Worm (Caenorhabditis elegans) whole organism, L4/young adult: ENCODE results near the gene fbxa-152.

Experiments
- W03F9.2 ChIP-seq: fragments of 150-350 bp; optimal IDR thresholded peaks from 2 replicates; lab custom pipeline; 2014; ENCODE audit warnings: missing biosample characterization, missing genetic modification characterization
- dao-5 ChIP-seq: sonication (generic microtip); optimal IDR thresholded peaks from 2 replicates; lab custom pipeline; 2016; ENCODE audit warnings: missing genotype, missing genetic modification characterization, moderate library complexity, missing compliant biosample characterization
- him-1 ChIP-seq: sonication (generic microtip); optimal IDR thresholded peaks from 2 replicates; lab custom pipeline; 2016; ENCODE audit warnings: missing genotype, missing genetic modification reagents, missing genetic modification characterization, missing compliant biosample characterization

The fbxa-152 gene

ce11 chrV:15590183-15590667 is 11.9 kb downstream of the fbxa-152 start, which contains the start of gene F28F8.7:
Gene F28F8.7, minus strand, starts transcription at chrV:15590617.
- peak; percentile 92 for TF ChIP-seq him-1 (tag; lab: Kevin White, UChicago)

ce11 chrV:15578386-15578785 is 23.8 kb downstream of the fbxa-152 start, which contains the start of gene F28F8.9:
Gene F28F8.9, minus strand, starts transcription at chrV:15578673.
- TF ChIP-seq him-1 (tag; lab: Kevin White, UChicago) (no peak), W03F9.2 (tag; lab: Kevin White, UChicago) (no peak), dao-5 (no peak)

- TF ChIP-seq dao-5: no peak
- no peak for TF ChIP-seq him-1 (tag; lab: Kevin White, UChicago)
- TF ChIP-seq W03F9.2 (tag; lab: Kevin White, UChicago): no peak
These were observed 24.7 kb downstream of the fbxa-152 start, which contains the start of gene atx-3 for ce11 chrV:15577395-15577896. Gene atx-3, minus strand, starts transcription at chrV:15577445.

ce11 chrV:15575305-15575704 is 26.8 kb downstream of the fbxa-152 start, which contains the start of gene mdt-28:
Gene mdt-28, minus strand, starts transcription at chrV:15575405.
- TF ChIP-seq W03F9.2 (tag; lab: Kevin White, UChicago) (no peak), him-1 (tag; lab: Kevin White, UChicago) (no peak), dao-5 (no peak)

ce11 chrV:15572613-15573012 is 29.5 kb downstream of the fbxa-152 start, which contains the start of gene fbxa-94:
Gene fbxa-94, plus strand, starts transcription at chrV:15572913.
- no peak for TF ChIP-seq him-1 (tag; lab: Kevin White, UChicago)
- no peak for TF ChIP-seq W03F9.2 (tag; lab: Kevin White, UChicago)
- TF ChIP-seq dao-5: no peak

- TF ChIP-seq him-1 (tag; lab: Kevin White, UChicago): no peak
- TF ChIP-seq W03F9.2 (tag; lab: Kevin White, UChicago): no peak
- TF ChIP-seq dao-5: no peak
These were observed 31.1 kb downstream of the fbxa-152 start, which contains the start of gene fbxa-95 for ce11 chrV:15571006-15571526. Gene fbxa-95, plus strand, starts transcription at chrV:15571476.

- TF ChIP-seq him-1 (tag; lab: Kevin White, UChicago) (no peak), W03F9.2 (tag; lab: Kevin White, UChicago) (no peak), dao-5 (no peak)
These were observed 32.3 kb downstream of the fbxa-152 start, which contains the start of gene lsm-5 for ce11 chrV:15569702-15570430. Gene lsm-5, plus strand, starts transcription at chrV:15570380.

ce11 chrV:15568381-15568780 is 33.8 kb downstream of the fbxa-152 start:
- TF ChIP-seq W03F9.2 (tag; lab: Kevin White, UChicago) (no peak), him-1 (tag; lab: Kevin White, UChicago) (no peak), dao-5 (no peak)

- TF ChIP-seq dao-5: no peak
- no peak for TF ChIP-seq him-1 (tag; lab: Kevin White, UChicago)
These were observed 34.8 kb downstream of the fbxa-152 start, which contains the start of gene acs-2 for ce11 chrV:15567344-15567804. Gene acs-2, plus strand, starts transcription at chrV:15567394.

ce11 chrV:15566511-15567178 is 35.5 kb downstream of the fbxa-152 start:
- TF ChIP-seq dao-5: no peak
- TF ChIP-seq him-1 (tag; lab: Kevin White, UChicago): peak; percentile 22
- TF ChIP-seq W03F9.2 (tag; lab: Kevin White, UChicago): no peak

- no peak for TF ChIP-seq him-1 (tag; lab: Kevin White, UChicago)
- TF ChIP-seq W03F9.2 (tag; lab: Kevin White, UChicago): no peak
- TF ChIP-seq dao-5: no peak
These were observed 38.2 kb downstream of the fbxa-152 start for ce11 chrV:15563985-15564384.

- TF ChIP-seq dao-5 (no peak), W03F9.2 (tag; lab: Kevin White, UChicago) (no peak), him-1 (tag; lab: Kevin White, UChicago) (no peak)
These were observed 38.7 kb downstream of the fbxa-152 start for ce11 chrV:15563477-15563876.

ce11 chrV:15562541-15562940 is 39.6 kb downstream of the fbxa-152 start:
- no peak for TF ChIP-seq W03F9.2 (tag; lab: Kevin White, UChicago)
- TF ChIP-seq him-1 (tag; lab: Kevin White, UChicago): no peak
- TF ChIP-seq dao-5: no peak
